Worm (Caenorhabditis elegans): Measurements from ENCODE around the gene Y46G5A.15.

DNA sequence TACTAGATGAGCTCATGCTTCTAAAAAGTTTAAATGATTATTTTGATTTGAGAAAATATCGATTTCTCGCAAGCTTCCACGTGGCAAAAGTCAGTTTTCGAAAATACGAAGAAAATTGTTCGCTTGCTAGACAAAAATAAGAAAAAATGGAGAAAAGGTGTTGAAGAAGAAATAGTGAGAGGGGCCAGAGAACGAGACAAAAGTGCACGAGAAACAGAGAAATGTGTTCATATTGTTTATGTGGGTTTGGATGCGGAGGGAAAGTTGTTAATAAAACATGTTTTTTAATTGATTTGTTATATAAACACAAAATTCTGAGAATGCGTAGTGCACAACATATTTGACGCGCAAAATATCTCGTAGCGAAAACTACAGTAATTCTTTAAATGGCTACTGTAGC lies at the start of gene Y46G5A.15:
- TF ChIP-seq ztf-11 (tag; optimal IDR thresholded peaks at IDR 0.05) (no peak), ceh-82 (tag; optimal IDR thresholded peaks at IDR 0.05) (no peak), lsy-2 (tag; optimal IDR thresholded peaks at IDR 0.05) (no peak), sox-4 (tag; optimal IDR thresholded peaks at IDR 0.05) (no peak), dpl-1 (GFP tag; optimal IDR thresholded peaks at IDR 0.05) (no peak), C16A3.4 (tag; optimal IDR thresholded peaks at IDR 0.05) (no peak), zip-4 (GFP tag; optimal IDR thresholded peaks at IDR 0.05) (no peak), lin-15B (tag; optimal IDR thresholded peaks at IDR 0.05) (no peak), elt-2 (tag; optimal IDR thresholded peaks at IDR 0.05) (no peak), elt-3 (tag; optimal IDR thresholded peaks at IDR 0.05) (no peak), ces-1 (GFP tag; optimal IDR thresholded peaks at IDR 0.05) (no peak), sptf-1 (tag; optimal IDR thresholded peaks at IDR 0.05) (no peak)
